Fruit fly (Drosophila melanogaster) whole organism: Measurements from ENCODE around the gene EMC2A.

Experiments used
- CG8478 ChIP-seq: fragments of >200 bp; optimal IDR thresholded peaks from 2 replicates; lab custom pipeline; 2018; ENCODE audit warnings: inconsistent platforms
- Dll ChIP-seq: fragments of >200 bp; optimal IDR thresholded peaks from 2 replicates; lab custom pipeline; 2017
- EcR ChIP-seq, 2 experiments: fragments of >200 bp; optimal IDR thresholded peaks; 2 replicates each; lab custom pipeline; 2017; ENCODE audit warnings: missing biosample characterization in 2 of 2, missing genetic modification characterization in 2 of 2, missing genetic modification reagents in 2 of 2
- pan ChIP-seq: fragments of >200 bp; optimal IDR thresholded peaks from 2 replicates; lab custom pipeline; 2017
- psq ChIP-seq: fragments of >200 bp; optimal IDR thresholded peaks from 2 replicates; lab custom pipeline; 2017
- usp ChIP-seq: fragments of >200 bp; optimal IDR thresholded peaks from 2 replicates; lab custom pipeline; 2017; ENCODE audit warnings: missing biosample characterization, missing genetic modification characterization, mixed read lengths

dm6 chr3R:17020956-17021355, 25.1 kb upstream of the EMC2A start, which contains the start of gene Adsl:
- TF ChIP-seq pan (lab: Kevin White, UChicago) (no peak), psq (lab: Kevin White, UChicago) (no peak), EcR (GFP tag; optimal IDR thresholded peaks at IDR 0.05; lab: Kevin White, UChicago) (no peak), usp (GFP tag; lab: Kevin White, UChicago) (no peak), Dll (lab: Kevin White, UChicago) (no peak), CG8478 (no peak)
